Worm (Caenorhabditis elegans) whole organism, L4/young adult: ENCODE results near the gene M7.12.

Experiments
- W03F9.2 ChIP-seq: fragments of 150-350 bp; optimal IDR thresholded peaks from 2 replicates; lab custom pipeline; 2014; ENCODE audit warnings: missing biosample characterization, missing genetic modification characterization
- dao-5 ChIP-seq: sonication (generic microtip); optimal IDR thresholded peaks from 2 replicates; lab custom pipeline; 2016; ENCODE audit warnings: missing genotype, missing genetic modification characterization, moderate library complexity, missing compliant biosample characterization
- him-1 ChIP-seq: sonication (generic microtip); optimal IDR thresholded peaks from 2 replicates; lab custom pipeline; 2016; ENCODE audit warnings: missing genotype, missing genetic modification reagents, missing genetic modification characterization, missing compliant biosample characterization

DNA sequence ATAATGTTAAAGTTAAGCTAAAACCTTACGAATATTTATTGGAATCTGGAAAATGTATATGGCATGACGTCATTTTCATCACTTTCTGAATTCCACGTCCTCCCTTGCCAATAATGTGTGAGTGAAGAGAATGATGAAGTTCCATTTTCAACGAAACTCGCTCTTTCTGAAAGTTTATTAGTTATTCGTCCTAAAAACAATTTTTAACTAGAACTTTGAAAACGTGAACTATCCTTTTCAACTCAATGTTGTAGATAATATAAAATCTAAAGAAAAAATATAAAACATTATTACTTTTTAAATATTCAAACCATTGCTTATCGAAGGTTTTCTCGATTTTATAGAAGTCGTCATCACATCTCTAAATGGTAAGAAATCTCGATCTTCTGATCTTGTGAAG is 8.3 kb downstream of the M7.12 start, which contains the start of gene M7.7:
- no peak for TF ChIP-seq dao-5
- no peak for TF ChIP-seq him-1 (tag; lab: Kevin White, UChicago)
- TF ChIP-seq W03F9.2: no peak
